Worm (Caenorhabditis elegans) whole organism, L1 larva: Measurements from ENCODE around the gene T06E4.7.

Source experiments
- C16A3.4 ChIP-seq: fragments of 150-350 bp; optimal IDR thresholded peaks from 2 replicates; lab custom pipeline; 2014; ENCODE audit warnings: missing biosample characterization, missing genetic modification characterization
- Y116A8C.19 ChIP-seq: sonication (generic microtip); optimal IDR thresholded peaks from 2 replicates; lab custom pipeline; 2016; ENCODE audit warnings: missing compliant biosample characterization, missing genetic modification characterization, borderline replicate concordance
- aha-1 ChIP-seq: fragments of 150-350 bp; optimal IDR thresholded peaks from 2 replicates; lab custom pipeline; 2014; ENCODE audit warnings: missing biosample characterization, missing genetic modification characterization
- alr-1 ChIP-seq: fragments of 200-800 bp; sonication (Bioruptor generic); optimal IDR thresholded peaks from 2 replicates; lab custom pipeline; 2018; ENCODE audit warnings: borderline replicate concordance, mild to moderate bottlenecking, missing genetic modification characterization, missing compliant biosample characterization
- aly-2 ChIP-seq: fragments of 150-350 bp; optimal IDR thresholded peaks from 2 replicates; lab custom pipeline; 2014; ENCODE audit warnings: missing biosample characterization, missing genetic modification characterization
- blmp-1 ChIP-seq: fragments of 150-350 bp; optimal IDR thresholded peaks from 2 replicates; lab custom pipeline; 2014; ENCODE audit warnings: missing biosample characterization, missing genetic modification characterization
- ceh-90 ChIP-seq: sonication (generic microtip); optimal IDR thresholded peaks from 2 replicates; lab custom pipeline; 2016; ENCODE audit warnings: missing genetic modification characterization, missing compliant biosample characterization
- dpl-1 ChIP-seq, 3 experiments: fragments of 150-350 bp in 2 of 3; sonication (generic microtip) in 1 of 3; optimal IDR thresholded peaks; 2 replicates each; lab custom pipeline; 2014 to 2017; ENCODE audit warnings: missing biosample characterization in 3 of 3, missing genetic modification characterization in 3 of 3, missing genetic modification reagents in 3 of 3
- dsc-1 ChIP-seq: sonication (generic microtip); optimal IDR thresholded peaks from 2 replicates; lab custom pipeline; 2016; ENCODE audit warnings: mild to moderate bottlenecking, missing genetic modification characterization, missing compliant biosample characterization
- elt-2 ChIP-seq: sonication (generic microtip); optimal IDR thresholded peaks from 2 replicates; lab custom pipeline; 2016; ENCODE audit warnings: missing genetic modification characterization, mild to moderate bottlenecking, inconsistent platforms, missing compliant biosample characterization, missing genetic modification reagents
- hlh-17 ChIP-seq: fragments of 200-800 bp; sonication (Bioruptor generic); optimal IDR thresholded peaks from 2 replicates; lab custom pipeline; 2018; ENCODE audit warnings: missing genetic modification characterization, mild to moderate bottlenecking, missing compliant biosample characterization, moderate library complexity, borderline replicate concordance
- hpl-2 ChIP-seq: fragments of 150-350 bp; optimal IDR thresholded peaks from 2 replicates; lab custom pipeline; 2014; ENCODE audit warnings: missing biosample characterization, missing genetic modification reagents, missing genetic modification characterization
- irx-1 ChIP-seq: sonication (generic microtip); optimal IDR thresholded peaks from 2 replicates; lab custom pipeline; 2016; ENCODE audit warnings: missing genetic modification characterization, missing compliant biosample characterization
- lin-13 ChIP-seq: fragments of 150-350 bp; optimal IDR thresholded peaks from 2 replicates; lab custom pipeline; 2014; ENCODE audit warnings: missing biosample characterization, missing genetic modification reagents, missing genetic modification characterization
- lin-14 ChIP-seq: fragments of 200-800 bp; sonication (Bioruptor generic); optimal IDR thresholded peaks from 2 replicates; lab custom pipeline; 2018; ENCODE audit warnings: mild to moderate bottlenecking, missing genetic modification characterization, moderate library complexity, missing compliant biosample characterization
- lin-15B ChIP-seq: fragments of 150-350 bp; sonication (generic microtip); optimal IDR thresholded peaks from 3 replicates; lab custom pipeline; 2014; ENCODE audit warnings: missing biosample characterization, missing genetic modification characterization
- lin-35 ChIP-seq, 2 experiments: fragments of 150-350 bp; optimal IDR thresholded peaks; 2 replicates each; lab custom pipeline; 2014; ENCODE audit warnings: missing biosample characterization in 2 of 2, missing genetic modification characterization in 2 of 2, missing genetic modification reagents in 2 of 2
- lir-3 ChIP-seq: sonication (generic microtip); optimal IDR thresholded peaks from 2 replicates; lab custom pipeline; 2016; ENCODE audit warnings: mild to moderate bottlenecking, missing genetic modification characterization, moderate library complexity, missing compliant biosample characterization; ENCODE audit not compliant: poor library complexity
- lsy-2 ChIP-seq, 2 experiments: fragments of 150-350 bp; optimal IDR thresholded peaks; 2 replicates each; lab custom pipeline; 2014; ENCODE audit warnings: missing biosample characterization in 2 of 2, missing genetic modification characterization in 2 of 2
- mdl-1 ChIP-seq, 2 experiments: fragments of 150-350 bp; optimal IDR thresholded peaks; 2 replicates each; lab custom pipeline; 2014 to 2017; ENCODE audit warnings: missing biosample characterization in 2 of 2, missing genetic modification characterization in 2 of 2, inconsistent platforms in 1 of 2
- mep-1 ChIP-seq: fragments of 150-350 bp; optimal IDR thresholded peaks from 2 replicates; lab custom pipeline; 2014; ENCODE audit warnings: missing biosample characterization, missing genetic modification characterization
- nhr-11 ChIP-seq: fragments of 150-350 bp; optimal IDR thresholded peaks from 2 replicates; lab custom pipeline; 2014; ENCODE audit warnings: missing biosample characterization, missing genetic modification characterization
- nhr-19 ChIP-seq: fragments of 200-800 bp; sonication (Bioruptor generic); conservative IDR thresholded peaks from 2 replicates; pipeline ENCODE4 v1.3.6; 2022; ENCODE audit warnings: missing genetic modification characterization, missing compliant biosample characterization
- nhr-20 ChIP-seq: sonication (generic microtip); optimal IDR thresholded peaks from 2 replicates; lab custom pipeline; 2016; ENCODE audit warnings: mild to moderate bottlenecking, missing genetic modification characterization, missing compliant biosample characterization
- nhr-237 ChIP-seq: fragments of 150-350 bp; optimal IDR thresholded peaks from 2 replicates; lab custom pipeline; 2014; ENCODE audit warnings: missing biosample characterization, missing genetic modification characterization
- nhr-47 ChIP-seq: sonication (generic microtip); optimal IDR thresholded peaks from 2 replicates; lab custom pipeline; 2016; ENCODE audit warnings: mild to moderate bottlenecking, missing genetic modification characterization, moderate library complexity, missing compliant biosample characterization
- nhr-85 ChIP-seq: sonication (generic microtip); peaks from one replicate; lab custom pipeline; 2016; ENCODE audit warnings: missing genetic modification characterization, inconsistent platforms, missing compliant biosample characterization
- nhr-90 ChIP-seq: sonication (generic microtip); optimal IDR thresholded peaks from 2 replicates; lab custom pipeline; 2016; ENCODE audit warnings: mild to moderate bottlenecking, missing genetic modification characterization, missing compliant biosample characterization; ENCODE audit not compliant: poor library complexity
- pag-3 ChIP-seq: sonication (generic microtip); optimal IDR thresholded peaks from 2 replicates; lab custom pipeline; 2017; ENCODE audit warnings: missing genetic modification characterization, mild to moderate bottlenecking, missing compliant biosample characterization, antibody characterized with exemption, borderline replicate concordance; ENCODE audit not compliant: insufficient read depth
- pqm-1 ChIP-seq: sonication (generic microtip); optimal IDR thresholded peaks from 3 replicates; lab custom pipeline; 2017; ENCODE audit warnings: missing biosample characterization, missing genetic modification characterization
- rnt-1 ChIP-seq: sonication (generic microtip); optimal IDR thresholded peaks from 2 replicates; lab custom pipeline; 2016; ENCODE audit warnings: mild to moderate bottlenecking, missing genetic modification characterization, moderate library complexity, missing compliant biosample characterization
- snpc-4 ChIP-seq: fragments of 150-350 bp; optimal IDR thresholded peaks from 2 replicates; lab custom pipeline; 2014; ENCODE audit warnings: missing biosample characterization, missing genetic modification characterization
- snu-23 ChIP-seq: sonication (generic microtip); optimal IDR thresholded peaks from 2 replicates; lab custom pipeline; 2016; ENCODE audit warnings: missing genetic modification characterization, missing compliant biosample characterization
- sox-4 ChIP-seq: sonication (generic microtip); optimal IDR thresholded peaks from 2 replicates; lab custom pipeline; 2016; ENCODE audit warnings: missing genetic modification characterization, missing compliant biosample characterization
- sup-37 ChIP-seq: fragments of 200-800 bp; sonication (Bioruptor generic); optimal IDR thresholded peaks from 2 replicates; lab custom pipeline; 2018; ENCODE audit warnings: mild to moderate bottlenecking, missing genetic modification characterization, missing compliant biosample characterization
- tbx-2 ChIP-seq: sonication (generic microtip); optimal IDR thresholded peaks from 2 replicates; lab custom pipeline; 2016; ENCODE audit warnings: missing genetic modification characterization, missing compliant biosample characterization
- unc-130 ChIP-seq: fragments of 150-350 bp; optimal IDR thresholded peaks from 2 replicates; lab custom pipeline; 2017; ENCODE audit warnings: missing biosample characterization, missing genetic modification characterization, inconsistent platforms
- unc-86 ChIP-seq: sonication (generic microtip); optimal IDR thresholded peaks from 2 replicates; lab custom pipeline; 2016; ENCODE audit warnings: missing genetic modification characterization, missing compliant biosample characterization
- xbp-1 ChIP-seq: sonication (generic microtip); optimal IDR thresholded peaks from 2 replicates; lab custom pipeline; 2016; ENCODE audit warnings: missing genetic modification characterization, missing compliant biosample characterization
- zip-4 ChIP-seq: fragments of 200-800 bp; sonication (Bioruptor generic); optimal IDR thresholded peaks from 2 replicates; lab custom pipeline; 2018; ENCODE audit warnings: mild to moderate bottlenecking, missing genetic modification characterization, moderate library complexity, missing compliant biosample characterization
- ztf-11 ChIP-seq, 2 experiments: sonication (generic microtip); optimal IDR thresholded peaks; 2 replicates each; lab custom pipeline; 2016 to 2017; ENCODE audit warnings: missing genetic modification characterization in 2 of 2, missing biosample characterization in 1 of 2, missing compliant biosample characterization in 1 of 2
- ztf-4 ChIP-seq: fragments of 150-350 bp; optimal IDR thresholded peaks from 2 replicates; lab custom pipeline; 2014; ENCODE audit warnings: missing biosample characterization, missing genetic modification characterization

T06E4.7 gene

ce11 chrV:9625604-9626446, at the start of gene T06E4.7:
Gene T06E4.7 (plus strand): TSS chrV:9626396.
- TF ChIP-seq blmp-1 (no peak), dsc-1 (tag; lab: Kevin White, UChicago) (peak; percentile 29)

ce11 chrV:9576991-9577390, 49.2 kb upstream of the T06E4.7 start, which contains the start of gene F25B3.2:
Gene F25B3.2 (plus strand): TSS chrV:9577291.
- TF ChIP-seq nhr-19 (GFP tag; lab: Robert Waterston, UW) (no peak), hlh-17 (GFP tag; lab: Kevin White, UChicago) (no peak), dsc-1 (tag; lab: Kevin White, UChicago) (no peak), aha-1 (tag; lab: Kevin White, UChicago) (no peak), tbx-2 (no peak), nhr-11 (no peak), lin-15B (tag; lab: Kevin White, UChicago) (no peak), nhr-237 (tag; lab: Kevin White, UChicago) (no peak), lir-3 (no peak), aly-2 (tag; lab: Kevin White, UChicago) (no peak), lin-35 (GFP tag; optimal IDR thresholded peaks at IDR 0.05; lab: Kevin White, UChicago) (no peak), alr-1 (tag; lab: Kevin White, UChicago) (no peak), rnt-1 (tag; lab: Kevin White, UChicago) (no peak), ztf-11 (tag; optimal IDR thresholded peaks at IDR 0.05; lab: Kevin White, UChicago) (no peak), dpl-1 (GFP tag; optimal IDR thresholded peaks at IDR 0.05; lab: Kevin White, UChicago) (no peak), irx-1 (tag; lab: Kevin White, UChicago) (no peak), lin-14 (GFP tag; lab: Kevin White, UChicago) (no peak)
- TF ChIP-seq, all 84 proteins: peak for 0

- peak; percentile 75 for TF ChIP-seq nhr-85
- peak in 1 of 2 experiments; percentile 48 for TF ChIP-seq mdl-1 (tag; optimal IDR thresholded peaks at IDR 0.05; lab: Kevin White, UChicago)
- peak; percentile 58 for TF ChIP-seq nhr-47 (tag; lab: Kevin White, UChicago)
- TF ChIP-seq nhr-90, result peak; percentile 69
- TF ChIP-seq Y116A8C.19 (tag; lab: Kevin White, UChicago), result no peak
- peak; percentile 36 to 41 for TF ChIP-seq lsy-2 (tag; optimal IDR thresholded peaks at IDR 0.05; lab: Kevin White, UChicago)
- peak; percentile 46 for TF ChIP-seq mep-1 (tag; lab: Kevin White, UChicago)
- TF ChIP-seq zip-4 (GFP tag; lab: Kevin White, UChicago), result peak; percentile 16
- peak; percentile 31 for TF ChIP-seq lir-3
- peak; percentile 35 for TF ChIP-seq dsc-1 (tag; lab: Kevin White, UChicago)
- TF ChIP-seq pag-3 (tag; lab: Kevin White, UChicago), result no peak
- TF ChIP-seq sox-4 (tag; lab: Kevin White, UChicago), result no peak
- TF ChIP-seq pqm-1 (tag; lab: Kevin White, UChicago), result no peak
- TF ChIP-seq C16A3.4 (tag; lab: Kevin White, UChicago), result peak; percentile 25
- TF ChIP-seq lin-14 (GFP tag; lab: Kevin White, UChicago), result peak; percentile 41
- peak; percentile 29 to 60 for TF ChIP-seq lin-35 (GFP tag; optimal IDR thresholded peaks at IDR 0.05; lab: Kevin White, UChicago)
- TF ChIP-seq lin-13 (GFP tag; lab: Kevin White, UChicago), result peak; percentile 38
- TF ChIP-seq xbp-1 (tag; lab: Kevin White, UChicago), result peak; percentile 54
- TF ChIP-seq irx-1 (tag; lab: Kevin White, UChicago), result peak; percentile 30
- peak; percentile 29 for TF ChIP-seq nhr-19 (GFP tag; lab: Robert Waterston, UW)
- peak; percentile 38 for TF ChIP-seq hpl-2
- TF ChIP-seq ztf-4 (tag; lab: Kevin White, UChicago), result peak; percentile 47
- no peak for TF ChIP-seq sup-37 (GFP tag; lab: Kevin White, UChicago)
- TF ChIP-seq blmp-1, result peak; percentile 28
- TF ChIP-seq elt-2 (tag; lab: Kevin White, UChicago), result peak; percentile 22
- TF ChIP-seq nhr-20, result peak; percentile 45
- peak; percentile 23 for TF ChIP-seq unc-86
- TF ChIP-seq snu-23, result peak; percentile 60
- peak; percentile 30 to 50 (median 47) for TF ChIP-seq dpl-1 (GFP tag; optimal IDR thresholded peaks at IDR 0.05; lab: Kevin White, UChicago)
- TF ChIP-seq unc-130 (tag; lab: Kevin White, UChicago), result peak; percentile 44
- TF ChIP-seq aha-1 (tag; lab: Kevin White, UChicago), result no peak
- peak; percentile 38 for TF ChIP-seq snpc-4 (tag; lab: Kevin White, UChicago)
- peak; percentile 62 for TF ChIP-seq rnt-1 (tag; lab: Kevin White, UChicago)
- no peak for TF ChIP-seq ceh-90 (tag; lab: Kevin White, UChicago)
- no peak for TF ChIP-seq aly-2 (tag; lab: Kevin White, UChicago)
Observed at ce11 chrV:9582594-9583322, 43.4 kb upstream of the T06E4.7 start, which contains the start of gene rtfo-1. Gene rtfo-1 (minus strand): TSS chrV:9582644.
